Worm (Caenorhabditis elegans) whole organism, L1 larva: ENCODE results near the gene Y47A7.2.

Experiments used
- aly-2 ChIP-seq: fragments of 150-350 bp; optimal IDR thresholded peaks from 2 replicates; lab custom pipeline; 2014; ENCODE audit warnings: missing biosample characterization, missing genetic modification characterization
- ama-1 ChIP-seq: fragments of 150-350 bp; optimal IDR thresholded peaks from 2 replicates; lab custom pipeline; 2014
- ceh-82 ChIP-seq, 3 experiments: fragments of 150-350 bp in 1 of 3; sonication (generic microtip) in 2 of 3; optimal IDR thresholded peaks; 2 replicates each; lab custom pipeline; 2014 to 2017; ENCODE audit warnings: missing biosample characterization in 3 of 3, missing genetic modification characterization in 3 of 3
- elt-3 ChIP-seq, 6 experiments: fragments of 150-350 bp in 1 of 6; sonication (generic microtip); optimal IDR thresholded peaks; 2 replicates each; lab custom pipeline; 2017 to 2018; ENCODE audit warnings: missing biosample characterization in 6 of 6, missing genetic modification characterization in 6 of 6, inconsistent platforms in 1 of 6
- grh-1 ChIP-seq: fragments of 200-800 bp; sonication (Bioruptor generic); IDR thresholded peaks from 2 replicates; pipeline ENCODE4 v1.3.6; 2022; ENCODE audit warnings: missing genetic modification reagents, missing genetic modification characterization, missing compliant biosample characterization
- hpl-2 ChIP-seq: fragments of 150-350 bp; optimal IDR thresholded peaks from 2 replicates; lab custom pipeline; 2014; ENCODE audit warnings: missing biosample characterization, missing genetic modification reagents, missing genetic modification characterization
- lin-13 ChIP-seq: fragments of 150-350 bp; optimal IDR thresholded peaks from 2 replicates; lab custom pipeline; 2014; ENCODE audit warnings: missing biosample characterization, missing genetic modification reagents, missing genetic modification characterization
- nhr-11 ChIP-seq: fragments of 150-350 bp; optimal IDR thresholded peaks from 2 replicates; lab custom pipeline; 2014; ENCODE audit warnings: missing biosample characterization, missing genetic modification characterization
- unc-130 ChIP-seq: fragments of 150-350 bp; optimal IDR thresholded peaks from 2 replicates; lab custom pipeline; 2017; ENCODE audit warnings: missing biosample characterization, missing genetic modification characterization, inconsistent platforms
- xbp-1 ChIP-seq: sonication (generic microtip); optimal IDR thresholded peaks from 2 replicates; lab custom pipeline; 2016; ENCODE audit warnings: missing genetic modification characterization, missing compliant biosample characterization
- ztf-11 ChIP-seq, 2 experiments: sonication (generic microtip); optimal IDR thresholded peaks; 2 replicates each; lab custom pipeline; 2016 to 2017; ENCODE audit warnings: missing genetic modification characterization in 2 of 2, missing biosample characterization in 1 of 2, missing compliant biosample characterization in 1 of 2
- ztf-4 ChIP-seq: fragments of 150-350 bp; optimal IDR thresholded peaks from 2 replicates; lab custom pipeline; 2014; ENCODE audit warnings: missing biosample characterization, missing genetic modification characterization

ce11 chrV:5213674-5214073 is 15.5 kb upstream of the Y47A7.2 start:
- TF ChIP-seq ztf-4 (tag; lab: Kevin White, UChicago) (no peak), xbp-1 (tag; lab: Kevin White, UChicago) (no peak), hpl-2 (GFP tag; lab: Kevin White, UChicago) (no peak), aly-2 (tag; lab: Kevin White, UChicago) (no peak), ama-1 (lab: Kevin White, UChicago) (no peak), elt-3 (tag; optimal IDR thresholded peaks at IDR 0.05; lab: Kevin White, UChicago) (no peak), lin-13 (no peak), ztf-11 (tag; optimal IDR thresholded peaks at IDR 0.05; lab: Kevin White, UChicago) (no peak), nhr-11 (tag; lab: Kevin White, UChicago) (no peak), unc-130 (tag; lab: Kevin White, UChicago) (no peak), ceh-82 (tag; optimal IDR thresholded peaks at IDR 0.05; lab: Kevin White, UChicago) (no peak), grh-1 (GFP tag; lab: Robert Waterston, UW) (no peak)
